Fruit fly (Drosophila melanogaster) whole organism, prepupa: Measurements from ENCODE around the gene p.

ENCODE experiments used
- Blimp-1 ChIP-seq: fragments of 200-800 bp; sonication (Bioruptor generic); optimal IDR thresholded peaks from 3 replicates; lab custom pipeline; 2017; ENCODE audit warnings: missing biosample characterization, missing genetic modification characterization, mild to moderate bottlenecking, moderate library complexity, missing genetic modification reagents
- CG11762 ChIP-seq: fragments of 200-800 bp; sonication (Bioruptor generic); optimal IDR thresholded peaks from 3 replicates; lab custom pipeline; 2016; ENCODE audit warnings: missing biosample characterization, missing genetic modification characterization; ENCODE audit not compliant: insufficient read depth
- CG11902 ChIP-seq: fragments of 200-800 bp; sonication (Bioruptor generic); optimal IDR thresholded peaks from 3 replicates; lab custom pipeline; 2016; ENCODE audit warnings: missing biosample characterization, missing genetic modification characterization
- CG1621 ChIP-seq: fragments of 200-800 bp; sonication (Bioruptor generic); optimal IDR thresholded peaks from 3 replicates; lab custom pipeline; 2018; ENCODE audit warnings: missing biosample characterization, mild to moderate bottlenecking, missing genetic modification characterization
- CG16779 ChIP-seq: fragments of 200-800 bp; sonication (Bioruptor generic); optimal IDR thresholded peaks from 3 replicates; lab custom pipeline; 2017; ENCODE audit warnings: missing biosample characterization, mild to moderate bottlenecking, missing genetic modification characterization
- CG3032 ChIP-seq: fragments of 200-800 bp; optimal IDR thresholded peaks from 2 replicates; lab custom pipeline; 2019; ENCODE audit warnings: missing biosample characterization, mild to moderate bottlenecking, missing genetic modification characterization, moderate library complexity
- CG31627 ChIP-seq: fragments of 200-800 bp; sonication (Bioruptor generic); optimal IDR thresholded peaks from 3 replicates; lab custom pipeline; 2016; ENCODE audit warnings: missing biosample characterization, missing genetic modification characterization
- CG3919 ChIP-seq: fragments of 200-800 bp; sonication (Bioruptor generic); optimal IDR thresholded peaks from 3 replicates; lab custom pipeline; 2016; ENCODE audit warnings: missing biosample characterization, missing genetic modification characterization
- CG4318 ChIP-seq: fragments of 200-800 bp; sonication (Bioruptor generic); optimal IDR thresholded peaks from 3 replicates; lab custom pipeline; 2017; ENCODE audit warnings: missing biosample characterization, mild to moderate bottlenecking, missing genetic modification characterization
- CG6163 ChIP-seq: fragments of 200-800 bp; sonication (Bioruptor generic); IDR thresholded peaks from 3 replicates; pipeline ENCODE4 v1.3.6; 2022; ENCODE audit warnings: missing biosample characterization, missing genetic modification characterization
- CG6276 ChIP-seq: fragments of 200-800 bp; sonication (Bioruptor generic); optimal IDR thresholded peaks from 2 replicates; lab custom pipeline; 2017; ENCODE audit warnings: missing biosample characterization, mild to moderate bottlenecking, missing genetic modification characterization
- CG6792 ChIP-seq: fragments of 200-800 bp; sonication (Bioruptor generic); optimal IDR thresholded peaks from 3 replicates; lab custom pipeline; 2016; ENCODE audit warnings: missing biosample characterization, missing genetic modification characterization
- CG6808 ChIP-seq: fragments of 200-800 bp; sonication (Bioruptor generic); optimal IDR thresholded peaks from 3 replicates; lab custom pipeline; 2017; ENCODE audit warnings: missing biosample characterization, missing genetic modification characterization, mild to moderate bottlenecking, moderate library complexity, missing genetic modification reagents
- CG6854 ChIP-seq: fragments of 200-800 bp; sonication (Bioruptor generic); optimal IDR thresholded peaks from 2 replicates; lab custom pipeline; 2017; ENCODE audit warnings: missing biosample characterization, mild to moderate bottlenecking, missing genetic modification characterization
- CG7368 ChIP-seq: fragments of 200-800 bp; sonication (Bioruptor generic); optimal IDR thresholded peaks from 3 replicates; lab custom pipeline; 2016; ENCODE audit warnings: missing biosample characterization, missing genetic modification characterization
- CG8319 ChIP-seq: fragments of 200-800 bp; sonication (Bioruptor generic); optimal IDR thresholded peaks from 3 replicates; lab custom pipeline; 2016; ENCODE audit warnings: missing biosample characterization, missing genetic modification characterization
- Eip75B ChIP-seq: fragments of 200-800 bp; sonication (Bioruptor generic); optimal IDR thresholded peaks from 3 replicates; lab custom pipeline; 2016; ENCODE audit warnings: missing biosample characterization, missing genetic modification characterization
- Ets96B ChIP-seq: fragments of 200-800 bp; optimal IDR thresholded peaks from 2 replicates; lab custom pipeline; 2019; ENCODE audit warnings: missing biosample characterization, mild to moderate bottlenecking, missing genetic modification characterization, moderate library complexity
- Gug ChIP-seq: fragments of 200-800 bp; sonication (Bioruptor generic); IDR thresholded peaks from 2 replicates; pipeline ENCODE4 v1.3.6; 2022; ENCODE audit warnings: missing biosample characterization, missing genetic modification characterization
- Hr38 ChIP-seq: sonication (Bioruptor generic); optimal IDR thresholded peaks from 2 replicates; lab custom pipeline; 2016; ENCODE audit warnings: missing biosample characterization, missing genetic modification characterization
- Hr39 ChIP-seq: fragments of 200-800 bp; sonication (Bioruptor generic); optimal IDR thresholded peaks from 2 replicates; lab custom pipeline; 2016; ENCODE audit warnings: missing biosample characterization, missing genetic modification characterization
- cyc ChIP-seq: fragments of 200-800 bp; sonication (Bioruptor generic); optimal IDR thresholded peaks from 3 replicates; lab custom pipeline; 2016; ENCODE audit warnings: missing biosample characterization, missing genetic modification characterization
- dac ChIP-seq: fragments of 200-800 bp; sonication (Bioruptor generic); optimal IDR thresholded peaks from 2 replicates; lab custom pipeline; 2017; ENCODE audit warnings: missing biosample characterization, mild to moderate bottlenecking, missing genetic modification characterization
- dsx ChIP-seq: fragments of 200-800 bp; optimal IDR thresholded peaks from 3 replicates; lab custom pipeline; 2019; ENCODE audit warnings: missing biosample characterization, mild to moderate bottlenecking, missing genetic modification characterization, moderate library complexity; ENCODE audit not compliant: poor library complexity, severe bottlenecking
- eg ChIP-seq: fragments of 200-800 bp; sonication (Bioruptor generic); IDR thresholded peaks from 3 replicates; pipeline ENCODE4 v1.3.6; 2022; ENCODE audit warnings: missing biosample characterization, missing genetic modification characterization
- esn ChIP-seq: fragments of 200-800 bp; sonication (Bioruptor generic); optimal IDR thresholded peaks from 2 replicates; lab custom pipeline; 2016; ENCODE audit warnings: missing biosample characterization, mild to moderate bottlenecking, missing genetic modification characterization, moderate library complexity
- fd85E ChIP-seq: fragments of 200-800 bp; sonication (Bioruptor generic); optimal IDR thresholded peaks from 3 replicates; lab custom pipeline; 2016; ENCODE audit warnings: missing biosample characterization, missing genetic modification characterization
- fkh ChIP-seq: fragments of 200-800 bp; sonication (Bioruptor generic); optimal IDR thresholded peaks from 3 replicates; lab custom pipeline; 2017; ENCODE audit warnings: missing biosample characterization, mild to moderate bottlenecking, missing genetic modification characterization, moderate library complexity
- lz ChIP-seq: fragments of 200-800 bp; sonication (Bioruptor generic); optimal IDR thresholded peaks from 3 replicates; lab custom pipeline; 2016; ENCODE audit warnings: missing biosample characterization, missing genetic modification characterization
- salr ChIP-seq, 2 experiments: fragments of 200-800 bp; sonication (Bioruptor generic); optimal IDR thresholded peaks; 3 replicates each; lab custom pipeline; 2016 to 2018; ENCODE audit warnings: missing biosample characterization in 2 of 2, missing genetic modification characterization in 2 of 2, mild to moderate bottlenecking in 1 of 2
- spab ChIP-seq: fragments of 200-800 bp; sonication (Bioruptor generic); optimal IDR thresholded peaks from 2 replicates; lab custom pipeline; 2017; ENCODE audit warnings: missing biosample characterization, mild to moderate bottlenecking, missing genetic modification characterization, missing genetic modification reagents
- ss ChIP-seq, 2 experiments: fragments of 200-800 bp; sonication (Bioruptor generic); optimal IDR thresholded peaks; 2 replicates in 1 of 2; 3 replicates in 1 of 2; lab custom pipeline; 2017 to 2018; ENCODE audit warnings: mild to moderate bottlenecking in 2 of 2, missing biosample characterization in 2 of 2, missing genetic modification characterization in 2 of 2, moderate library complexity in 1 of 2
- svp ChIP-seq: fragments of 200-800 bp; sonication (Bioruptor generic); peaks from one replicate; lab custom pipeline; 2016; ENCODE audit warnings: missing biosample characterization, missing genetic modification characterization

p gene

dm6 chr3R:8659200-8659897 is 11.1 kb downstream of the p start (continued):
- peak; percentile 45 for TF ChIP-seq Blimp-1 (GFP tag; lab: Kevin White, UChicago)
- TF ChIP-seq esn: peak; percentile 80
- TF ChIP-seq dsx: peak; percentile 22
- no peak for TF ChIP-seq Hr38 (GFP tag; lab: Kevin White, UChicago)
- peak; percentile 2 for TF ChIP-seq CG11902
- peak; percentile 45 for TF ChIP-seq CG7368 (GFP tag; lab: Kevin White, UChicago)
- TF ChIP-seq CG4318: peak; percentile 41
- TF ChIP-seq dac (GFP tag; lab: Kevin White, UChicago): peak; percentile 7
- TF ChIP-seq salr (GFP tag; optimal IDR thresholded peaks at IDR 0.05; lab: Kevin White, UChicago): peak in 1 of 2 experiments; percentile 38
- TF ChIP-seq eg: peak; percentile 60; the same call in 2 of the 3 replicates
- TF ChIP-seq Ets96B (tag; lab: Kevin White, UChicago): peak; percentile 15
- peak; percentile 50 to 59 for TF ChIP-seq ss (GFP tag; optimal IDR thresholded peaks at IDR 0.05; lab: Kevin White, UChicago)
- peak; percentile 3 for TF ChIP-seq CG16779 (tag; lab: Kevin White, UChicago)
- peak; percentile 59 for TF ChIP-seq lz
- peak; percentile 58 for TF ChIP-seq spab (GFP tag; lab: Kevin White, UChicago)
- TF ChIP-seq CG6792 (GFP tag; lab: Kevin White, UChicago): peak; percentile 36
- TF ChIP-seq CG3919 (GFP tag; lab: Kevin White, UChicago): peak; percentile 62
- TF ChIP-seq CG31627 (GFP tag; lab: Kevin White, UChicago): peak; percentile 62
- TF ChIP-seq CG6163 (GFP tag; lab: Robert Waterston, UW): peak; percentile 73; the same call in 2 of the 3 replicates

dm6 chr3R:8658688-8659087 is 11.8 kb downstream of the p start:
- TF ChIP-seq fd85E (GFP tag; lab: Kevin White, UChicago) (no peak), eg (peak; percentile 5; the same call in 1 of the 3 replicates), cyc (GFP tag; lab: Kevin White, UChicago) (no peak), Hr39 (GFP tag; lab: Kevin White, UChicago) (no peak), CG1621 (peak; percentile 94), ss (GFP tag; optimal IDR thresholded peaks at IDR 0.05; lab: Kevin White, UChicago) (no peak), svp (GFP tag; lab: Kevin White, UChicago) (no peak), CG3032 (tag; lab: Kevin White, UChicago) (no peak), CG6808 (GFP tag; lab: Kevin White, UChicago) (no peak), Eip75B (GFP tag; lab: Kevin White, UChicago) (no peak), CG16779 (tag; lab: Kevin White, UChicago) (peak; percentile 0), lz (no peak), dac (GFP tag; lab: Kevin White, UChicago) (no peak)

- TF ChIP-seq CG6854 (GFP tag; lab: Kevin White, UChicago) (no peak), CG11762 (GFP tag; lab: Kevin White, UChicago) (no peak), CG31627 (GFP tag; lab: Kevin White, UChicago) (no peak), Eip75B (GFP tag; lab: Kevin White, UChicago) (no peak), CG1621 (no peak), Ets96B (tag; lab: Kevin White, UChicago) (no peak), Gug (GFP tag; lab: Robert Waterston, UW) (no peak), CG7368 (GFP tag; lab: Kevin White, UChicago) (no peak)
These were observed 15.8 kb downstream of the p start, which contains the start of gene CG42489 for dm6 chr3R:8654666-8655065. Gene CG42489 (minus strand): TSS chr3R:8654766.

dm6 chr3R:8654058-8654457 is 16.4 kb downstream of the p start:
- no peak for TF ChIP-seq CG6276 (GFP tag; lab: Kevin White, UChicago)
- TF ChIP-seq CG8319 (GFP tag; lab: Kevin White, UChicago): no peak
- TF ChIP-seq fkh (GFP tag; lab: Kevin White, UChicago): peak; percentile 40
